Worm (Caenorhabditis elegans): ENCODE measurements around the gene F59A1.13.

The F59A1.13 gene

ce11 chrV:17690922-17691321, at the start of gene F59A1.13:
Gene F59A1.13 (minus strand): TSS chrV:17691022.
- TF ChIP-seq zip-8 (tag; optimal IDR thresholded peaks at IDR 0.05) (peak; percentile 24), nhr-12 (tag; optimal IDR thresholded peaks at IDR 0.05) (no peak), snpc-4 (tag; optimal IDR thresholded peaks at IDR 0.05) (no peak)

DNA sequence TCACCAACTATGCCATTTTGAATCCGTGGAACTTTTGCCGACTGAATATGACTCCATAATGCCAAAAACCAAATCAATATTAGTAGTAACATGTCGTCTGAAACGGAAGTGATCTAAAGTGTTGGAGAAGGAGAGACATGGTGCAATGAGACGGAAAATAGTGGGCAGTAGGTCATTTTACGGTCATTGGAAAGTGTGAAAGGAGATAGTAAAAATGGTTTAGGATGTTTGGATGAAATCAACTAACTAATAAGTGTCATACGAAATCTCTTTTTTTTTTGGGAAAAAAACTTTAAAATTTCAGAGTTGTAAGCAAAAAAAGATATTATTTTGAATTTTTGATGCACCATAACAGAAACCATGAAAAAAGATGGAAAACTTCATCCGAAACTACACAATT, 49.0 kb upstream of the F59A1.13 start, which contains the start of gene cutl-4:
TSS of gene cutl-4 (minus strand) at position 101 of the 400 bp plus-strand sequence.
- TF ChIP-seq unc-62 (GFP tag; optimal IDR thresholded peaks at IDR 0.05) (no peak), nhr-2 (tag; optimal IDR thresholded peaks at IDR 0.05) (no peak), elt-1 (tag; optimal IDR thresholded peaks at IDR 0.05; ENCODE audit: borderline replicate concordance, insufficient read depth) (no peak), tbx-8 (GFP tag; optimal IDR thresholded peaks at IDR 0.05) (no peak), ztf-11 (tag; optimal IDR thresholded peaks at IDR 0.05) (no peak), cnd-1 (tag; optimal IDR thresholded peaks at IDR 0.05) (no peak), hlh-1 (tag; optimal IDR thresholded peaks at IDR 0.05) (no peak), zip-8 (tag; optimal IDR thresholded peaks at IDR 0.05) (no peak), nhr-76 (tag; optimal IDR thresholded peaks at IDR 0.05) (no peak), sem-2 (GFP tag; optimal IDR thresholded peaks at IDR 0.05) (no peak), lsy-2 (tag; optimal IDR thresholded peaks at IDR 0.05) (no peak), flh-1 (GFP tag; optimal IDR thresholded peaks at IDR 0.05) (no peak), elt-3 (tag; optimal IDR thresholded peaks at IDR 0.05) (no peak)

ce11 chrV:17732516-17732915, 41.7 kb upstream of the F59A1.13 start, which contains the start of gene twk-42:
Gene twk-42 (minus strand): TSS chrV:17732616.
- no peak for TF ChIP-seq nhr-12 (tag; optimal IDR thresholded peaks at IDR 0.05)
- TF ChIP-seq tbx-8 (GFP tag; optimal IDR thresholded peaks at IDR 0.05), result no peak
- no peak for TF ChIP-seq ceh-39 (tag; optimal IDR thresholded peaks at IDR 0.05)
- TF ChIP-seq zip-8 (tag; optimal IDR thresholded peaks at IDR 0.05), result no peak
- TF ChIP-seq sem-2 (GFP tag; optimal IDR thresholded peaks at IDR 0.05), result no peak
- TF ChIP-seq hlh-1 (tag; optimal IDR thresholded peaks at IDR 0.05), result peak; percentile 26

DNA sequence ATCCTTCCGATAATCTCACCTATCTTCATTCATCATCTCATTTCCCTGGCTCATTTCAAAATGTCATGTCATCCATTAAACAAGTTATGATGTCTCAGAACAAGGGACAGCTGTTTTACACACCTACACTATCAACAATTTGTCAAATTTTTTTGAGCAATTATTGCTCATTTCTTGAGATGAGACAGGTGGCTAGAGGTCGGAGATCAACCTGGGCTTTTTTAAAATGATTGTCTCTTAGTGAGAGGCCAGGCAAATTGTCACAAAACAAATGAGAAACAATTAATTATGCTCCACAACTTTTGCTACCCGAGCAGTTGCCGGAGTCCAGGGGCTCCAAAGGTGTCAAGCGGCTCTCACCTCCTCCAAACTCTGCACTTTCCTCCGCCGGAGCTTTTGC, 37.9 kb upstream of the F59A1.13 start:
- TF ChIP-seq unc-62 (GFP tag; optimal IDR thresholded peaks at IDR 0.05) (peak; percentile 81), mep-1 (tag; optimal IDR thresholded peaks at IDR 0.05) (no peak), lin-32 (GFP tag; optimal IDR thresholded peaks at IDR 0.05) (no peak), unc-120 (tag; optimal IDR thresholded peaks at IDR 0.05; ENCODE audit: poor library complexity, severe bottlenecking) (no peak), hlh-1 (tag; optimal IDR thresholded peaks at IDR 0.05) (peak; percentile 81), snpc-4 (tag; optimal IDR thresholded peaks at IDR 0.05) (no peak), mab-5 (tag; optimal IDR thresholded peaks at IDR 0.05) (no peak)

- TF ChIP-seq ham-2 (GFP tag; optimal IDR thresholded peaks at IDR 0.05) (peak; percentile 48), unc-39 (tag; optimal IDR thresholded peaks at IDR 0.05) (no peak)
Observed at ce11 chrV:17728336-17728735, 37.5 kb upstream of the F59A1.13 start.

DNA sequence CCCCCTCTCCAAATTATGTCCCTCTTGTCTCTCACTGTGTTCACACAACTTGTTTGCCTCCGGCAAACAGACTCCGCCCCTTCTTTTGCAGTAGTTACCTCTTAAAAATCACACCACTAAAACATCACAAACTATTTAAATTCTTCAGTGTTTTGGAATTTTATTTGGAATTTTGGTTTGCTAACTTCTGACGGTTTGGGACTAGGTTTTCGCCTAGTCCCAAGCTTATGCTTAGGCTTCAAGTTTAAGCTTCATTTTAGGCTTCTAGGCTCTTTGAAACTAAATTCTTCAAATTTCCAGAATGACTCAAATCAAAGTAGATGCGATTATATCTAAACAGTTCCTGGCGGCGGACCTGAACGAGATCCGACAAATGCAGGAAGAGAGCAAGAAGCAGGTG, 33.9 kb upstream of the F59A1.13 start, which contains the start of gene fat-5:
TSS of gene fat-5 (plus strand) at position 301 of the 400 bp plus-strand sequence.
- TF ChIP-seq nhr-12 (tag; optimal IDR thresholded peaks at IDR 0.05) (no peak), lin-13 (tag; optimal IDR thresholded peaks at IDR 0.05) (no peak), cnd-1 (tag; optimal IDR thresholded peaks at IDR 0.05) (no peak), unc-120 (tag; optimal IDR thresholded peaks at IDR 0.05; ENCODE audit: poor library complexity, severe bottlenecking) (no peak), ceh-39 (tag; optimal IDR thresholded peaks at IDR 0.05) (no peak), ces-1 (GFP tag; optimal IDR thresholded peaks at IDR 0.05) (no peak), lin-32 (GFP tag; optimal IDR thresholded peaks at IDR 0.05) (no peak), ceh-83 (GFP tag; optimal IDR thresholded peaks at IDR 0.05) (no peak), mab-5 (tag; optimal IDR thresholded peaks at IDR 0.05) (no peak), unc-39 (tag; optimal IDR thresholded peaks at IDR 0.05) (no peak), elt-1 (tag; optimal IDR thresholded peaks at IDR 0.05; ENCODE audit: borderline replicate concordance, insufficient read depth) (no peak), mls-2 (tag; optimal IDR thresholded peaks at IDR 0.05) (no peak), M03D4.4 (tag; optimal IDR thresholded peaks at IDR 0.05) (no peak), elt-3 (tag; optimal IDR thresholded peaks at IDR 0.05) (no peak), unc-62 (GFP tag; optimal IDR thresholded peaks at IDR 0.05) (no peak), drap-1 (GFP tag; optimal IDR thresholded peaks at IDR 0.05) (no peak), blmp-1 (tag; optimal IDR thresholded peaks at IDR 0.05) (no peak)
